Fruit fly (Drosophila melanogaster) whole organism, pupa: ENCODE measurements around the gene CG17270.

Experiments used
- CG10348 ChIP-seq: fragments of 200-800 bp; sonication (Bioruptor generic); IDR thresholded peaks from 2 replicates; pipeline ENCODE4 v1.3.6; 2022; ENCODE audit warnings: missing biosample characterization, missing genetic modification characterization
- CG12605 ChIP-seq: fragments of 200-800 bp; sonication (Bioruptor generic); IDR thresholded peaks from 2 replicates; pipeline ENCODE4 v1.3.6; 2022; ENCODE audit warnings: missing biosample characterization, missing genetic modification characterization
- CG13204 ChIP-seq: fragments of 200-800 bp; sonication (Bioruptor generic); optimal IDR thresholded peaks from 2 replicates; lab custom pipeline; 2018; ENCODE audit warnings: missing biosample characterization, mild to moderate bottlenecking, missing genetic modification characterization, moderate library complexity
- CG17806 ChIP-seq: fragments of 200-800 bp; sonication (Bioruptor generic); optimal IDR thresholded peaks from 2 replicates; lab custom pipeline; 2018; ENCODE audit warnings: missing biosample characterization, mild to moderate bottlenecking, missing genetic modification characterization, moderate library complexity
- CG32121 ChIP-seq: fragments of 200-800 bp; sonication (Bioruptor generic); IDR thresholded peaks from 2 replicates; pipeline ENCODE4 v1.3.6; 2022; ENCODE audit warnings: missing biosample characterization, missing genetic modification characterization
- CG4496 ChIP-seq: fragments of 200-800 bp; sonication (Bioruptor generic); IDR thresholded peaks from 3 replicates; pipeline ENCODE4 v1.3.6; 2022; ENCODE audit warnings: missing biosample characterization, missing genetic modification characterization
- EcR ChIP-seq: fragments of 200-800 bp; sonication (Bioruptor generic); optimal IDR thresholded peaks from 3 replicates; lab custom pipeline; 2019; ENCODE audit warnings: missing biosample characterization, missing genetic modification characterization, mild to moderate bottlenecking, moderate library complexity, missing genetic modification reagents
- Ets98B ChIP-seq: fragments of 200-800 bp; sonication (Bioruptor generic); IDR thresholded peaks from 2 replicates; pipeline ENCODE4 v1.3.6; 2022; ENCODE audit warnings: missing biosample characterization, missing genetic modification characterization
- Snoo ChIP-seq: fragments of 200-800 bp; sonication (Bioruptor generic); optimal IDR thresholded peaks from 3 replicates; lab custom pipeline; 2017; ENCODE audit warnings: missing biosample characterization, mild to moderate bottlenecking, missing genetic modification characterization, inconsistent platforms
- fd96Ca ChIP-seq: fragments of 200-800 bp; sonication (Bioruptor generic); IDR thresholded peaks from 3 replicates; pipeline ENCODE4 v1.3.6; 2022; ENCODE audit warnings: missing biosample characterization, missing genetic modification characterization

DNA sequence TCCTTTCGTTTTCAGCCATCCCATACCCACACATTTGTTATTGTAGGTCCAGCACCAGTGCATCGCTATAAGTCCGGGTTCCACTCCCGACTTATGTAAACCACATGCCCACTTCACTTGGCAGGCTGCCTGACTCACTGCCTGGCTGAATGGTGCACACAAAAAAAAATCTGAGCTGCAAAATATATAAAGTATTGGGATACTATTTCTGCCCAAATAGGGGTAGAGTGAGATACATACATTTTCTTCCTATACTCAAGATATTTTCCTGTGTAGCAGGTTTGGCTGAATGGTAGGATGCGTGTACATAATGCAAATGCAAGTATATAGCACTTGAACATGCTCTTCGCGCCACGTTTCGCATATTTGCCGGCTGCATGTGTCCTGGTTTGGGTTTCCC lies 45.6 kb downstream of the CG17270 start:
- TF ChIP-seq CG32121 (GFP tag; lab: Robert Waterston, UW): no peak
- peak; percentile 35 for TF ChIP-seq CG13204
- no peak for TF ChIP-seq CG10348 (GFP tag; lab: Robert Waterston, UW)
- TF ChIP-seq Snoo: no peak
- TF ChIP-seq CG12605: 0 out of 2 replicates have a peak, but pooled peaks have one; percentile 16
- no peak for TF ChIP-seq Ets98B (GFP tag; lab: Robert Waterston, UW)
- TF ChIP-seq fd96Ca: peak; percentile 60; the same call in 1 of the 3 replicates
- TF ChIP-seq CG4496 (GFP tag; lab: Robert Waterston, UW): no peak; the same call in 2 of the 3 replicates
- TF ChIP-seq CG17806 (tag; lab: Kevin White, UChicago): peak; percentile 42
- peak; percentile 34 for TF ChIP-seq EcR
